Fruit fly (Drosophila melanogaster): ENCODE measurements around the gene Toll-9.
A peak's percentile ranks its signal among the peaks of the same experiment; 100 is the strongest.

dm6 chr3L:20384086-20384810 lies 17.7 kb upstream of the Toll-9 start, which contains the start of the genes CG5498 and fbl:
- TF ChIP-seq CG16779 (tag; optimal IDR thresholded peaks at IDR 0.05) (no peak), pdm3 (GFP tag; optimal IDR thresholded peaks at IDR 0.05) (peak; percentile 74), achi (GFP tag; optimal IDR thresholded peaks at IDR 0.05) (peak; percentile 77), CG6792 (GFP tag; optimal IDR thresholded peaks at IDR 0.05) (peak; percentile 71)
